Worm (Caenorhabditis elegans): ENCODE results near the gene clec-165.

- TF ChIP-seq alr-1 (tag; optimal IDR thresholded peaks at IDR 0.05) (no peak), ztf-4 (tag; optimal IDR thresholded peaks at IDR 0.05) (no peak), zag-1 (tag; optimal IDR thresholded peaks at IDR 0.05) (no peak), nhr-10 (tag; optimal IDR thresholded peaks at IDR 0.05) (no peak), egl-27 (tag; optimal IDR thresholded peaks at IDR 0.05) (no peak), nhr-21 (tag; optimal IDR thresholded peaks at IDR 0.05) (no peak), nhr-25 (tag; optimal IDR thresholded peaks at IDR 0.05) (no peak)
Measured at ce11 chrIV:1228675-1229130, 18.0 kb downstream of the clec-165 start, which contains the start of gene W09G12.7.
